Fruit fly (Drosophila melanogaster) whole organism, embryonic: ENCODE results near the gene fbl.

Experiments
- BEAF-32 ChIP-seq: fragments of 200-800 bp; sonication (Bioruptor generic); optimal IDR thresholded peaks from 3 replicates; lab custom pipeline; 2017; ENCODE audit warnings: missing biosample characterization, missing genetic modification characterization, mild to moderate bottlenecking, moderate library complexity, missing genetic modification reagents
- BtbVII ChIP-seq: fragments of 200-800 bp; sonication (Bioruptor generic); optimal IDR thresholded peaks from 3 replicates; lab custom pipeline; 2017; ENCODE audit warnings: missing biosample characterization, mild to moderate bottlenecking, missing genetic modification characterization
- CG10209 ChIP-seq: fragments of 200-800 bp; sonication (Bioruptor generic); optimal IDR thresholded peaks from 3 replicates; lab custom pipeline; 2017; ENCODE audit warnings: missing biosample characterization, mild to moderate bottlenecking, missing genetic modification characterization, missing genetic modification reagents
- CG10267 ChIP-seq: fragments of 200-800 bp; sonication (Bioruptor generic); optimal IDR thresholded peaks from 2 replicates; lab custom pipeline; 2018; ENCODE audit warnings: missing biosample characterization, mild to moderate bottlenecking, missing genetic modification characterization, moderate library complexity
- CG11085 ChIP-seq: fragments of 200-800 bp; sonication (Bioruptor generic); IDR thresholded peaks from 2 replicates; pipeline ENCODE4 v1.3.6; 2022; ENCODE audit warnings: missing biosample characterization, missing genetic modification characterization
- CG12155 ChIP-seq: fragments of 200-800 bp; sonication (Bioruptor generic); optimal IDR thresholded peaks from 3 replicates; lab custom pipeline; 2016; ENCODE audit warnings: missing biosample characterization, missing genetic modification characterization
- CG13775 ChIP-seq: fragments of 200-800 bp; sonication (Bioruptor generic); optimal IDR thresholded peaks from 3 replicates; lab custom pipeline; 2017; ENCODE audit warnings: missing biosample characterization, mild to moderate bottlenecking, missing genetic modification characterization
- CG14050 ChIP-seq: fragments of 200-800 bp; sonication (Bioruptor generic); IDR thresholded peaks from 3 replicates; pipeline ENCODE4 v1.3.6; 2022; ENCODE audit warnings: missing biosample characterization, missing genetic modification characterization
- CG17612 ChIP-seq: fragments of 200-800 bp; sonication (Bioruptor generic); IDR thresholded peaks from 2 replicates; pipeline ENCODE4 v1.3.6; 2022; ENCODE audit warnings: missing biosample characterization, missing genetic modification characterization
- CG1792 ChIP-seq: fragments of 200-800 bp; sonication (Bioruptor generic); optimal IDR thresholded peaks from 2 replicates; lab custom pipeline; 2016; ENCODE audit warnings: missing biosample characterization, missing genetic modification characterization
- CG18262 ChIP-seq: fragments of 200-800 bp; optimal IDR thresholded peaks from 3 replicates; lab custom pipeline; 2019; ENCODE audit warnings: missing biosample characterization, mild to moderate bottlenecking, missing genetic modification characterization, moderate library complexity
- CG31224 ChIP-seq: fragments of 200-800 bp; sonication (Bioruptor generic); IDR thresholded peaks from 2 replicates; pipeline ENCODE4 v1.3.6; 2022; ENCODE audit warnings: missing biosample characterization, missing genetic modification characterization
- CG34376 ChIP-seq: fragments of 200-800 bp; sonication (Bioruptor generic); optimal IDR thresholded peaks from 2 replicates; lab custom pipeline; 2018; ENCODE audit warnings: missing biosample characterization, mild to moderate bottlenecking, missing genetic modification characterization
- CG3726 ChIP-seq: fragments of 200-800 bp; sonication (Bioruptor generic); IDR thresholded peaks from 3 replicates; pipeline ENCODE4, ENCODE4 v1.3.6; 2022; ENCODE audit warnings: missing biosample characterization, missing genetic modification characterization
- CG4854 ChIP-seq: fragments of 200-800 bp; sonication (Bioruptor generic); optimal IDR thresholded peaks from 2 replicates; lab custom pipeline; 2016; ENCODE audit warnings: missing biosample characterization, missing genetic modification characterization, inconsistent platforms
- CG5245 ChIP-seq: fragments of 200-800 bp; sonication (Bioruptor generic); optimal IDR thresholded peaks from 3 replicates; lab custom pipeline; 2016; ENCODE audit warnings: missing biosample characterization, missing genetic modification characterization
- CG9437 ChIP-seq: fragments of 200-800 bp; sonication (Bioruptor generic); optimal IDR thresholded peaks from 2 replicates; lab custom pipeline; 2018; ENCODE audit warnings: missing biosample characterization, mild to moderate bottlenecking, missing genetic modification characterization
- CG9876 ChIP-seq: fragments of 200-800 bp; sonication (Bioruptor generic); optimal IDR thresholded peaks from 2 replicates; lab custom pipeline; 2016; ENCODE audit warnings: missing biosample characterization, missing genetic modification characterization
- Dbx ChIP-seq: fragments of 200-800 bp; sonication (Bioruptor generic); IDR thresholded peaks from 3 replicates; pipeline ENCODE4 v1.3.6; 2022; ENCODE audit warnings: missing biosample characterization, missing genetic modification characterization
- Dfd ChIP-seq, 2 experiments: fragments of >200 bp; optimal IDR thresholded peaks; 2 replicates each; lab custom pipeline; 2017; ENCODE audit warnings: missing biosample characterization in 2 of 2, missing genetic modification characterization in 2 of 2
- Ets65A ChIP-seq: fragments of 200-800 bp; sonication (Bioruptor generic); peaks from one replicate; lab custom pipeline; 2016; ENCODE audit warnings: missing biosample characterization, missing genetic modification characterization
- HLH54F ChIP-seq: fragments of 200-800 bp; sonication (Bioruptor generic); optimal IDR thresholded peaks from 3 replicates; lab custom pipeline; 2016; ENCODE audit warnings: missing biosample characterization, missing genetic modification characterization
- HLHmδ ChIP-seq: fragments of 200-800 bp; sonication (Bioruptor generic); optimal IDR thresholded peaks from 2 replicates; lab custom pipeline; 2018; ENCODE audit warnings: missing biosample characterization, mild to moderate bottlenecking, missing genetic modification characterization, moderate library complexity
- HmgZ ChIP-seq: fragments of 200-800 bp; sonication (Bioruptor generic); optimal IDR thresholded peaks from 2 replicates; lab custom pipeline; 2018; ENCODE audit warnings: missing biosample characterization, mild to moderate bottlenecking, missing genetic modification characterization
- Taf1 ChIP-seq: fragments of 200-800 bp; sonication (Bioruptor generic); IDR thresholded peaks from 2 replicates; pipeline ENCODE4 v1.3.6; 2022; ENCODE audit warnings: missing biosample characterization, missing genetic modification characterization
- amos ChIP-seq: fragments of 200-800 bp; sonication (Bioruptor generic); IDR thresholded peaks from 2 replicates; pipeline ENCODE4 v1.3.6; 2022; ENCODE audit warnings: missing biosample characterization, missing genetic modification characterization; ENCODE audit not compliant: partially characterized antibody
- ap ChIP-seq: fragments of 200-800 bp; sonication (Bioruptor generic); IDR thresholded peaks from 2 replicates; pipeline ENCODE4 v1.3.6; 2022; ENCODE audit warnings: missing biosample characterization, missing genetic modification characterization
- bbx ChIP-seq: fragments of 200-800 bp; sonication (Bioruptor generic); IDR thresholded peaks from 2 replicates; pipeline ENCODE4 v1.3.6; 2022; ENCODE audit warnings: missing biosample characterization, missing genetic modification characterization; ENCODE audit not compliant: partially characterized antibody
- br ChIP-seq: fragments of >200 bp; optimal IDR thresholded peaks from 2 replicates; lab custom pipeline; 2017
- chif ChIP-seq, 2 experiments: fragments of 200-800 bp; sonication (Bioruptor generic); optimal IDR thresholded peaks; 3 replicates each; lab custom pipeline; 2016; ENCODE audit warnings: missing biosample characterization in 2 of 2, missing genetic modification characterization in 2 of 2
- chm ChIP-seq: fragments of 200-800 bp; sonication (Bioruptor generic); IDR thresholded peaks from 2 replicates; pipeline ENCODE4 v1.3.6; 2022; ENCODE audit warnings: missing biosample characterization, missing genetic modification characterization
- cwo ChIP-seq: fragments of 200-800 bp; sonication (Bioruptor generic); optimal IDR thresholded peaks from 3 replicates; lab custom pipeline; 2017; ENCODE audit warnings: missing biosample characterization, missing genetic modification characterization, mild to moderate bottlenecking, moderate library complexity, missing genetic modification reagents
- da ChIP-seq: fragments of 200-800 bp; sonication (Bioruptor generic); optimal IDR thresholded peaks from 2 replicates; lab custom pipeline; 2016; ENCODE audit warnings: missing biosample characterization, missing genetic modification characterization
- danr ChIP-seq: fragments of 200-800 bp; sonication (Bioruptor generic); IDR thresholded peaks from 2 replicates; pipeline ENCODE4 v1.3.6; 2022; ENCODE audit warnings: missing biosample characterization, missing genetic modification characterization
- dati ChIP-seq: fragments of 200-800 bp; sonication (Bioruptor generic); IDR thresholded peaks from 2 replicates; pipeline ENCODE4 v1.3.6; 2022; ENCODE audit warnings: missing biosample characterization, missing genetic modification characterization
- fd96Cb ChIP-seq: fragments of 200-800 bp; sonication (Bioruptor generic); optimal IDR thresholded peaks from 2 replicates; lab custom pipeline; 2018; ENCODE audit warnings: missing biosample characterization, mild to moderate bottlenecking, missing genetic modification characterization, moderate library complexity
- gfzf ChIP-seq: fragments of 200-800 bp; sonication (Bioruptor generic); optimal IDR thresholded peaks from 2 replicates; lab custom pipeline; 2016; ENCODE audit warnings: missing biosample characterization, mild to moderate bottlenecking, missing genetic modification characterization, moderate library complexity
- gsb ChIP-seq: fragments of 200-800 bp; sonication (Bioruptor generic); IDR thresholded peaks from 2 replicates; pipeline ENCODE4 v1.3.6; 2022; ENCODE audit warnings: missing biosample characterization, missing genetic modification characterization
- hb ChIP-seq: fragments of 200-800 bp; sonication (Bioruptor generic); IDR thresholded peaks from 3 replicates; pipeline ENCODE4 v1.3.6; 2022; ENCODE audit warnings: missing biosample characterization, missing genetic modification characterization; ENCODE audit not compliant: partially characterized antibody
- kni ChIP-seq: fragments of 200-800 bp; sonication (Bioruptor generic); optimal IDR thresholded peaks from 3 replicates; lab custom pipeline; 2017; ENCODE audit warnings: mild to moderate bottlenecking, missing biosample characterization, missing genetic modification reagents, missing genetic modification characterization
- mirr ChIP-seq: fragments of 200-800 bp; sonication (Bioruptor generic); optimal IDR thresholded peaks from 3 replicates; lab custom pipeline; 2018; ENCODE audit warnings: missing biosample characterization, mild to moderate bottlenecking, missing genetic modification characterization
- nerfin-1 ChIP-seq: fragments of 200-800 bp; sonication (Bioruptor generic); optimal IDR thresholded peaks from 3 replicates; lab custom pipeline; 2019; ENCODE audit warnings: missing biosample characterization, mild to moderate bottlenecking, missing genetic modification characterization, moderate library complexity
- pfk ChIP-seq: fragments of 200-800 bp; sonication (Bioruptor generic); optimal IDR thresholded peaks from 2 replicates; lab custom pipeline; 2018; ENCODE audit warnings: missing biosample characterization, mild to moderate bottlenecking, missing genetic modification characterization, moderate library complexity
- pzg ChIP-seq: fragments of 200-800 bp; sonication (Bioruptor generic); optimal IDR thresholded peaks from 3 replicates; lab custom pipeline; 2018; ENCODE audit warnings: missing biosample characterization, mild to moderate bottlenecking, missing genetic modification characterization, moderate library complexity
- sens ChIP-seq: fragments of 200-800 bp; sonication (Bioruptor generic); peaks from one replicate; lab custom pipeline; 2016; ENCODE audit warnings: missing biosample characterization, missing genetic modification characterization
- sug ChIP-seq: fragments of 200-800 bp; optimal IDR thresholded peaks from 2 replicates; lab custom pipeline; 2019; ENCODE audit warnings: missing biosample characterization, mild to moderate bottlenecking, missing genetic modification characterization, moderate library complexity
- trem ChIP-seq: fragments of 200-800 bp; optimal IDR thresholded peaks from 3 replicates; lab custom pipeline; 2019; ENCODE audit warnings: missing biosample characterization, mild to moderate bottlenecking, missing genetic modification characterization, moderate library complexity
- unpg ChIP-seq: fragments of 200-800 bp; sonication (Bioruptor generic); optimal IDR thresholded peaks from 3 replicates; lab custom pipeline; 2018; ENCODE audit warnings: missing biosample characterization, mild to moderate bottlenecking, missing genetic modification characterization, moderate library complexity
- wek ChIP-seq: fragments of 200-800 bp; sonication (Bioruptor generic); optimal IDR thresholded peaks from 3 replicates; lab custom pipeline; 2018; ENCODE audit warnings: missing biosample characterization, mild to moderate bottlenecking, missing genetic modification characterization, moderate library complexity
- yki ChIP-seq: fragments of >200 bp; optimal IDR thresholded peaks from 3 replicates; lab custom pipeline; 2018
- z ChIP-seq: fragments of 200-800 bp; sonication (Bioruptor generic); IDR thresholded peaks from 3 replicates; pipeline ENCODE4 v1.3.6; 2022; ENCODE audit warnings: missing biosample characterization, missing genetic modification characterization
- zfh1 ChIP-seq: fragments of 200-800 bp; sonication (Bioruptor generic); IDR thresholded peaks from 3 replicates; pipeline ENCODE4 v1.3.6; 2022; ENCODE audit warnings: missing biosample characterization, missing genetic modification characterization

The fbl gene

dm6 chr3L:20366074-20366473 is 18.2 kb upstream of the fbl start (continued):
- TF ChIP-seq pzg (no peak), nerfin-1 (tag; lab: Kevin White, UChicago) (no peak), CG4854 (no peak), yki (lab: Kevin White, UChicago) (no peak), mirr (GFP tag; lab: Kevin White, UChicago) (peak; percentile 20), CG5245 (GFP tag; lab: Kevin White, UChicago) (no peak), pfk (GFP tag; lab: Kevin White, UChicago) (no peak), CG17612 (no peak), sug (tag; lab: Kevin White, UChicago) (peak; percentile 75), CG13775 (GFP tag; lab: Kevin White, UChicago) (no peak), Dfd (GFP tag; optimal IDR thresholded peaks at IDR 0.05; lab: Kevin White, UChicago) (no peak), dati (GFP tag; lab: Robert Waterston, UW) (no peak), CG18262 (tag; lab: Kevin White, UChicago) (no peak), chif (GFP tag; optimal IDR thresholded peaks at IDR 0.05; lab: Kevin White, UChicago) (no peak), CG11085 (GFP tag; lab: Robert Waterston, UW) (no peak), Dbx (GFP tag; lab: Robert Waterston, UW) (no peak), trem (tag; lab: Kevin White, UChicago) (no peak), br (lab: Kevin White, UChicago) (no peak), CG10267 (no peak), CG3726 (GFP tag; lab: Robert Waterston, UW) (no peak), gsb (GFP tag; lab: Robert Waterston, UW) (no peak), CG10209 (GFP tag; lab: Kevin White, UChicago) (no peak), CG9876 (GFP tag; lab: Kevin White, UChicago) (no peak), Taf1 (GFP tag; lab: Robert Waterston, UW) (no peak), CG34376 (GFP tag; lab: Kevin White, UChicago) (peak; percentile 85), z (no peak), kni (no peak), gfzf (GFP tag; lab: Kevin White, UChicago) (no peak), da (GFP tag; lab: Kevin White, UChicago) (no peak), ap (no peak), fd96Cb (no peak), cwo (GFP tag; lab: Kevin White, UChicago) (peak; percentile 57), zfh1 (GFP tag; lab: Robert Waterston, UW) (no peak), BtbVII (GFP tag; lab: Kevin White, UChicago) (no peak), HLH54F (GFP tag; lab: Kevin White, UChicago) (no peak)

- no peak for TF ChIP-seq CG1792 (GFP tag; lab: Kevin White, UChicago)
- TF ChIP-seq danr (GFP tag; lab: Robert Waterston, UW), result no peak
- peak; percentile 15; the same call in 1 of the 2 replicates for TF ChIP-seq amos (GFP tag; lab: Robert Waterston, UW)
- no peak for TF ChIP-seq hb (GFP tag; lab: Robert Waterston, UW)
- no peak for TF ChIP-seq CG31224 (GFP tag; lab: Robert Waterston, UW)
- TF ChIP-seq sens (GFP tag; lab: Kevin White, UChicago), result peak; percentile 59
- TF ChIP-seq chm, result no peak
- no peak for TF ChIP-seq CG9437 (GFP tag; lab: Kevin White, UChicago)
- TF ChIP-seq gsb (GFP tag; lab: Robert Waterston, UW), result no peak
- TF ChIP-seq CG14050 (GFP tag; lab: Robert Waterston, UW), result no peak
- TF ChIP-seq CG18262 (tag; lab: Kevin White, UChicago), result no peak
- TF ChIP-seq unpg (GFP tag; lab: Kevin White, UChicago), result no peak
- peak; percentile 27 for TF ChIP-seq Ets65A (GFP tag; lab: Kevin White, UChicago)
- TF ChIP-seq z, result peak; percentile 98
- no peak for TF ChIP-seq CG12155 (GFP tag; lab: Kevin White, UChicago)
- peak; percentile 41; the same call in 1 of the 2 replicates for TF ChIP-seq bbx (GFP tag; lab: Robert Waterston, UW)
- peak; percentile 51 for TF ChIP-seq HLHmδ (GFP tag; lab: Kevin White, UChicago)
- TF ChIP-seq wek, result no peak
- TF ChIP-seq HmgZ (tag; lab: Kevin White, UChicago), result no peak
- no peak for TF ChIP-seq BEAF-32
These were observed 17.4 kb upstream of the fbl start, which contains the start of the genes Toll-9 and in for dm6 chr3L:20366674-20367372. TSS of gene Toll-9 (minus strand) at chr3L:20366724. TSS of gene in (plus strand) at chr3L:20367198.
